Fruit fly (Drosophila melanogaster) whole organism, embryonic: ENCODE measurements around the gene Sym.

Experiments
- CG14050 ChIP-seq: fragments of 200-800 bp; sonication (Bioruptor generic); IDR thresholded peaks from 3 replicates; pipeline ENCODE4 v1.3.6; 2022; ENCODE audit warnings: missing biosample characterization, missing genetic modification characterization
- CG14860 ChIP-seq: fragments of 200-800 bp; sonication (Bioruptor generic); IDR thresholded peaks from 3 replicates; pipeline ENCODE4 v1.3.6; 2022; ENCODE audit warnings: missing biosample characterization, missing genetic modification characterization; ENCODE audit not compliant: partially characterized antibody
- CG18011 ChIP-seq: fragments of 200-800 bp; sonication (Bioruptor generic); optimal IDR thresholded peaks from 2 replicates; lab custom pipeline; 2017; ENCODE audit warnings: missing biosample characterization, missing genetic modification characterization, mild to moderate bottlenecking, moderate library complexity, missing genotype
- CG30431 ChIP-seq: fragments of 200-800 bp; sonication (Bioruptor generic); optimal IDR thresholded peaks from 2 replicates; lab custom pipeline; 2017; ENCODE audit warnings: missing biosample characterization, missing genetic modification characterization
- CG3847 ChIP-seq: fragments of 200-800 bp; sonication (Bioruptor generic); IDR thresholded peaks from 2 replicates; pipeline ENCODE4 v1.3.6; 2022; ENCODE audit warnings: missing biosample characterization, missing genetic modification characterization
- Fer3 ChIP-seq: fragments of 200-800 bp; sonication (Bioruptor generic); optimal IDR thresholded peaks from 2 replicates; lab custom pipeline; 2018; ENCODE audit warnings: missing biosample characterization, mild to moderate bottlenecking, missing genetic modification characterization, moderate library complexity
- Max ChIP-seq: fragments of 200-800 bp; sonication (Bioruptor generic); optimal IDR thresholded peaks from 2 replicates; lab custom pipeline; 2016; ENCODE audit warnings: missing biosample characterization, mild to moderate bottlenecking, missing genetic modification characterization
- Mrtf ChIP-seq: fragments of 200-800 bp; sonication (Bioruptor generic); IDR thresholded peaks from 3 replicates; pipeline ENCODE4 v1.3.6; 2022; ENCODE audit warnings: missing biosample characterization, missing genetic modification characterization
- chn ChIP-seq: fragments of 200-800 bp; sonication (Bioruptor generic); optimal IDR thresholded peaks from 2 replicates; lab custom pipeline; 2016; ENCODE audit warnings: missing biosample characterization, missing genetic modification characterization
- tin ChIP-seq: fragments of 200-800 bp; sonication (Bioruptor generic); optimal IDR thresholded peaks from 3 replicates; lab custom pipeline; 2016; ENCODE audit warnings: missing biosample characterization, missing genetic modification characterization

dm6 chr3R:5771614-5772202, 29.4 kb upstream of the Sym start:
- TF ChIP-seq CG14860 (GFP tag; lab: Robert Waterston, UW) (no peak), Max (GFP tag; lab: Kevin White, UChicago) (no peak), CG30431 (GFP tag; lab: Kevin White, UChicago) (no peak), tin (GFP tag; lab: Kevin White, UChicago) (no peak), CG18011 (GFP tag; lab: Kevin White, UChicago) (no peak), Fer3 (no peak), CG3847 (GFP tag; lab: Robert Waterston, UW) (no peak), CG14050 (GFP tag; lab: Robert Waterston, UW) (no peak), Mrtf (GFP tag; lab: Robert Waterston, UW) (no peak), chn (GFP tag; lab: Kevin White, UChicago) (no peak)
